Worm (Caenorhabditis elegans): Measurements from ENCODE around the gene Y41E3.13.

Y41E3.13 gene

DNA sequence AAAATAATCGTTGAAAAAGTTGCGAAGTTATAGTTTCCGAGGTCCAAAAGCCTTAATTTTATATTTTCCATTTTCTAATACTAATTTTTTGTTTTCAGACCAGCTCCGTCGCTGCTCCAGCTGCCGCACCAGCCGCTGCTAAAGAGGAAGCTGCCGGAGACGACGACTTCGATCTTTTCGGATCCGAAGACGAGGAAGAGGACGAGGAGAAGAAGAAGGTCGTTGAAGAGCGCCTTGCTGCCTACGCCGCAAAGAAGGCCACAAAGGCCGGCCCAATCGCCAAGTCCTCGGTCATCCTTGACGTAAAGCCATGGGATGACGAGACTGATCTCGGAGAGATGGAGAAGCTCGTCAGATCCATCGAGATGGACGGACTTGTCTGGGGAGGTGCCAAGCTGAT is 19.3 kb upstream of the Y41E3.13 start:
- TF ChIP-seq npax-4 (tag; optimal IDR thresholded peaks at IDR 0.05) = no peak
- no peak for TF ChIP-seq ceh-31 (tag; optimal IDR thresholded peaks at IDR 0.05)
- no peak for TF ChIP-seq hlh-6 (tag; optimal IDR thresholded peaks at IDR 0.05)
- TF ChIP-seq gmeb-2 (tag; optimal IDR thresholded peaks at IDR 0.05) = no peak
- no peak for TF ChIP-seq ceh-34 (tag; optimal IDR thresholded peaks at IDR 0.05)
- TF ChIP-seq C08G9.2 (tag; optimal IDR thresholded peaks at IDR 0.05) = no peak
- no peak for TF ChIP-seq dmd-4 (tag; optimal IDR thresholded peaks at IDR 0.05; ENCODE audit: borderline replicate concordance)
- TF ChIP-seq rnt-1 (tag; optimal IDR thresholded peaks at IDR 0.05) = no peak
- no peak for TF ChIP-seq pax-1 (tag; optimal IDR thresholded peaks at IDR 0.05)
- TF ChIP-seq odd-2 (tag; optimal IDR thresholded peaks at IDR 0.05) = no peak
- TF ChIP-seq lim-6 (tag; optimal IDR thresholded peaks at IDR 0.05) = no peak
- TF ChIP-seq fkh-10 (GFP tag; optimal IDR thresholded peaks at IDR 0.05) = no peak

DNA sequence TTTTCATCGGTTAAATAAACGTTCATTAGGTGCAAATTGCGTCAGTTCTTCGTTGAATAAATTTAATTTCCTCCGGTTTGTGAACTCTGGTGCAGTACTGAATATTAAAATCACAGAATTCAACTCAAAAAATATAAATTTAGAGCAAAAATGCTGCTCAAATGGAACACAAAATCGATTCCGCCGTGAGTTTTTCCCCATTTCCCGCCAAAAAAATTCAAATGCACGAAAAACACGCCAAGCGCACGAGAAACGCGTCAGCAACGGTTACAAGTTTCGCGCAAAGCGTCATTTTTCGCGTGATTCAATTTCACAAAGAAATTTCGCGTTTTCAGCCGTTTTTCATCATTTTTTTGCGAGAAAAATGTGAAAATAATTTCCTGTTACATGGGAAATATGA is 18.6 kb upstream of the Y41E3.13 start, which contains the start of gene hrpu-1:
Gene hrpu-1 (plus strand): TSS at position 140 of the 400 bp plus-strand sequence.
- no peak for TF ChIP-seq unc-86 (tag; optimal IDR thresholded peaks at IDR 0.05)
- TF ChIP-seq ceh-34 (tag; optimal IDR thresholded peaks at IDR 0.05) = peak; percentile 51
- TF ChIP-seq pax-1 (tag; optimal IDR thresholded peaks at IDR 0.05) = no peak
- TF ChIP-seq pat-9 (tag; optimal IDR thresholded peaks at IDR 0.05) = no peak
- TF ChIP-seq unc-42 (tag; optimal IDR thresholded peaks at IDR 0.05) = peak; percentile 73
- TF ChIP-seq rnt-1 (tag; optimal IDR thresholded peaks at IDR 0.05) = no peak
- TF ChIP-seq hlh-30 (tag; optimal IDR thresholded peaks at IDR 0.05; ENCODE audit: insufficient read depth) = peak; percentile 42
- TF ChIP-seq sdc-2 (tag; optimal IDR thresholded peaks at IDR 0.05) = no peak
- TF ChIP-seq ama-1 (optimal IDR thresholded peaks at IDR 0.05) = no peak
- TF ChIP-seq ceh-19 (GFP tag; optimal IDR thresholded peaks at IDR 0.05) = no peak
- no peak for TF ChIP-seq unc-3 (GFP tag; conservative IDR thresholded peaks at IDR 0.05)
- no peak for TF ChIP-seq unc-3 (tag; optimal IDR thresholded peaks at IDR 0.05)
- no peak for TF ChIP-seq hlh-13 (GFP tag; optimal IDR thresholded peaks at IDR 0.05)
- no peak for TF ChIP-seq sox-2 (GFP tag; IDR thresholded peaks at IDR 0.05)
- no peak for TF ChIP-seq ceh-45 (GFP tag; IDR thresholded peaks at IDR 0.05)
- TF ChIP-seq T23F11.4 (GFP tag; optimal IDR thresholded peaks at IDR 0.05) = no peak
- peak; percentile 18 for TF ChIP-seq tbx-2 (tag; optimal IDR thresholded peaks at IDR 0.05)
- TF ChIP-seq C08G9.2 (tag; optimal IDR thresholded peaks at IDR 0.05) = no peak
- TF ChIP-seq ceh-2 (tag; optimal IDR thresholded peaks at IDR 0.05) = no peak
- no peak for TF ChIP-seq ceh-9 (tag; optimal IDR thresholded peaks at IDR 0.05)
- peak; percentile 47 for TF ChIP-seq dve-1 (tag; optimal IDR thresholded peaks at IDR 0.05)
- peak; percentile 76 for TF ChIP-seq nfya-1 (tag; optimal IDR thresholded peaks at IDR 0.05)
- TF ChIP-seq eyg-1 (tag; optimal IDR thresholded peaks at IDR 0.05) = no peak
- TF ChIP-seq K02D7.2 (tag; optimal IDR thresholded peaks at IDR 0.05) = no peak
- TF ChIP-seq ceh-18 (tag; optimal IDR thresholded peaks at IDR 0.05) = peak; percentile 46
- no peak for TF ChIP-seq pag-3 (tag; optimal IDR thresholded peaks at IDR 0.05; ENCODE audit: borderline replicate concordance)
- TF ChIP-seq ceh-48 (tag; optimal IDR thresholded peaks at IDR 0.05) = no peak
- no peak for TF ChIP-seq pha-4 (tag; optimal IDR thresholded peaks at IDR 0.05)
- no peak for TF ChIP-seq odd-2 (tag; optimal IDR thresholded peaks at IDR 0.05)
- no peak for TF ChIP-seq sox-4 (tag; optimal IDR thresholded peaks at IDR 0.05)
- no peak for TF ChIP-seq zip-5 (tag; optimal IDR thresholded peaks at IDR 0.05)
- no peak for TF ChIP-seq fax-1 (tag; optimal IDR thresholded peaks at IDR 0.05)
- TF ChIP-seq ref-2 (tag; optimal IDR thresholded peaks at IDR 0.05) = no peak
- peak; percentile 41 for TF ChIP-seq ceh-30 (tag; optimal IDR thresholded peaks at IDR 0.05)
- peak; percentile 32 for TF ChIP-seq unc-55 (GFP tag; optimal IDR thresholded peaks at IDR 0.05)
- TF ChIP-seq hlh-15 (tag; optimal IDR thresholded peaks at IDR 0.05) = no peak
- TF ChIP-seq npax-4 (tag; optimal IDR thresholded peaks at IDR 0.05) = no peak
- TF ChIP-seq ceh-31 (tag; optimal IDR thresholded peaks at IDR 0.05) = peak; percentile 14
